Worm (Caenorhabditis elegans) whole organism, mixed stage, embryonic: Measurements from ENCODE around the gene K09C4.10.

ENCODE experiments used
- mep-1 ChIP-seq: fragments of 150-350 bp; optimal IDR thresholded peaks from 2 replicates; lab custom pipeline; 2017; ENCODE audit warnings: missing biosample characterization, missing genetic modification reagents, missing genetic modification characterization, inconsistent platforms
- pha-4 ChIP-seq: fragments of 150-350 bp; optimal IDR thresholded peaks from 2 replicates; lab custom pipeline; 2018; ENCODE audit warnings: missing biosample characterization, missing genetic modification reagents, missing genetic modification characterization

DNA sequence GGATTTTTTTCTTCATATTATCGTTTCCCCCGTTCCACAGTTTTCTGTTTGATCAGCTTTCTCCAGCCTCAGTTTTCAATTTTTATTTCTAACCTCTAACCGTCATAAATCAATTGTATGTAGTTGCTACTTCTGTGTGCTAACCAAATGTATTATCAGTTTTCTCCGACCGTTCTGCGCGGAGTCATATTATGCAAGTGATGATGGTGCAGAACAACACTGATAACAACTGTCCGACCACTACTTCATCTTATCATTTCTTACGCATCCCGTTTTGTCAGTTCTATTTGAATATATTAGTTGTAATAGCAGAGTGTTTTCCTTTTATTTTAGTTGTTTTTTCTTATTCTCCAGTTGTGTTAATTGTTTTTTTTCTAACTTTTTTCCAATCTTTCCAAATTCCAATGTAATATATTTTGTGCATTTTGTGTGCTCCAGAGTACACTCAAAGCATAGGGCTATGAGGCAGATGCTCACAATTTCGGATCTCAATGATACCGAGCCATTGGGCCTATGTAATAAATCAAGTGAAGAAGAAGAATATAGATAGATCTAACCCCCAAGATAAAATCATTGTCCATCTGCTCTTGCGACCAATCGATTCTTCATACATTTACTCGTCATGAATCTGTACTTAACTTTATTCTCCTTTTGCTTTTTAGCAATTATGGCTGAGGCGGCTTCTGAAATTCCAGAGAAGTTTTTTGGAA, 23.1 kb downstream of the K09C4.10 start, which contains the start of gene lbp-3:
- TF ChIP-seq pha-4 (tag; lab: Kevin White, UChicago) = no peak
- no peak for TF ChIP-seq mep-1
